Worm (Caenorhabditis elegans): ENCODE data around the gene idpb-1.

DNA sequence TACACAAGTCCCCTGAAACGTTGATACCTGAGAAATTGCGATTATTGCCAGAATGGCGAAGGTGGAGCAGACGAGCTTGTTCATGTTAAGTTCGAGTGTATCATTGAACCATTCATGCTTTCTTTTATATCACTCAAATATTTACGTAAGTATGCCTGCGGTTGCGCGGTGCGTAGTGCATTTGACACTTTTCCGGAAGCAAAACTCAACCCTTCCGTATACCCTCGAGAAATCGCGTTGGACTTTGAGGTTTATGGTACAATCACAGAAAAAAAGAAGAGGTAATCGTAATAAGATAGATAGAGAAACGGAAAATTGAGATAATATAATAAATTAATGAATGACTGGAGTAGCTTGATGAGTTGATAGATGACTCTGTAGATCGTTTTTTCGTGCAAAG is 32.3 kb upstream of the idpb-1 start, which contains the start of gene idpb-2:
- TF ChIP-seq fos-1 (tag; optimal IDR thresholded peaks at IDR 0.05) (no peak), ceh-82 (tag; optimal IDR thresholded peaks at IDR 0.05) (no peak), nhr-76 (tag; optimal IDR thresholded peaks at IDR 0.05) (no peak), nhr-11 (tag; optimal IDR thresholded peaks at IDR 0.05) (no peak), nhr-77 (tag; optimal IDR thresholded peaks at IDR 0.05) (no peak), aly-2 (tag; optimal IDR thresholded peaks at IDR 0.05) (no peak), lin-15B (tag; optimal IDR thresholded peaks at IDR 0.05) (no peak), nfya-1 (tag; optimal IDR thresholded peaks at IDR 0.05; ENCODE audit: insufficient read depth) (no peak), nhr-237 (tag; optimal IDR thresholded peaks at IDR 0.05) (no peak)

Data from whole organism, L3 larva.